Worm (Caenorhabditis elegans): ENCODE measurements around the gene ant-1.3.
"Not testable (repeated sequence)": the region's sequence is repeated elsewhere in the genome, so short reads cannot be mapped to it uniquely, and the experiment has no call there.

Gene ant-1.3

DNA sequence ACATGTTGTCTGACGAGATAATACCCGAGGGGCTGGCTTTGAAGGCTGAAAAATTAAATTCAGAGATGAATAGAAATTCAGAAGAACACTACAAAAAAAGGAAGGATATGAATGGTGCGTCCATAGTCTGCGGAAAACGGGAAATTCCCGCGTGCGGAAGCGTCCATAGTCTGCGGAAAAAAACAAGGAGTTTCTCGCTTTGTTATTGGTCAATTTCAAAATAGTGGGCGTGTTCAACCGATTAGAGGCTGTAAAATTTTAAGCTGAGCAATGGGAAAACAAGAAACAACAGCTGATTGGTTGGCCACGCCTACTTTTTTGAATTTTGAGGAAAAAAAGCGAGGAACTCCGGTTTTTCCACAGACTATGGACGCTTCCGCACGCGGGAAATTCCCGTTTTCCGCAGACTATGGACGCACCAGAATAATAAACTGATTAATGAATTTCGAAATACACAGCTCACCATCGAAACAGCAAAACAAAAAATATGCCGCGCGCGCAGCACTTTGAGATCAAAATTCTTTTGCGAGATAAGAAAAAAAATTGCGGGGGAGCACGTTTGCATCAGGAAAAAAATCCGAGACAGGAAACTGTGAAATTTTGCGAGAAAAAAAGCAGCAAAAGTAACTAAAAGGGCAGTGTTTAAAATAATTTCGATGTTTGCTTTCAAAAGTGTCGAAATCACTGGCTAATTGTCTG, 31.9 kb upstream of the ant-1.3 start, which contains the start of gene gln-6:
Gene gln-6, minus strand, starts transcription at position 51 of the 699 bp plus-strand sequence.
- TF ChIP-seq pros-1, ceh-24, ttx-3 (tag; optimal IDR thresholded peaks at IDR 0.05): not testable (repeated sequence)

DNA sequence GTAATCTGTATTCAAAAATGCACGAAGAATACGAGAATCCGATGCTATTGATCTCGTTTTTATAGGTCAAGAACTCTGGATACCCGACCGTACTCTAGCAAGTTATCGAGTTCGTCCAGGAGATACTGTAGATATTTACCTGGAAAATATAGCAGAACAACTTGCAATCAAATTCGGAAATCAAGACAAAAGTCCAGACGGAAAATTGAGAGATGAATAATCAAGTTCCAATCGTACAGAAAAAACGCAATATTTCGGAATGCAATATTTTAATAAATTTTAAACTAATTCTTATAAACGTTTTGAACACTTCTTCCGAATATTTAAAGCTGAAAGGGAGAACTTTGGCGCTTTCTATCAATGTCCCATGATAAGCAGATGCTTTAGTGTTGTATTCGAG, 29.9 kb upstream of the ant-1.3 start:
- no peak for TF ChIP-seq rnt-1 (tag; optimal IDR thresholded peaks at IDR 0.05)
- no peak for TF ChIP-seq pax-1 (tag; optimal IDR thresholded peaks at IDR 0.05)

DNA sequence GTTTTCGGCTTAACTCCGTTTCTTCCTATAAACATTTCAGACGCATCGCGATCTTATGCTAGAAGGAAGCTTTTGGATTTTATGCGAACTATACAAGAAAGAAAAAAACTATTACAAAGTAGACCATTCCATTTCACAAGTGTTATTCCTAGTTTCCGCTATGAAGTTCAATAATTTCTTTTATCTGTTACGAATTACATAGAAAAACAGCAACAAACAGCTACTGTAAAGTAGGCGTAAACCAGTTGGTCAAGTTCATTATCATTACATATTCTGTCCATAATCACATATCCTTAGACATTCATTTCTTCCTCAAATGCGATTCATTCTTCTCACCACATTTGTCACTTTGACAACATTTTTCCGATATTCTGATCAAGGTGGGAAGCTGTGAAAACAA, 29.1 kb upstream of the ant-1.3 start, which contains the start of gene C28D4.10:
Gene C28D4.10, plus strand, starts transcription at position 301 of the 400 bp plus-strand sequence.
- TF ChIP-seq ceh-14 (tag; optimal IDR thresholded peaks at IDR 0.05) (no peak), unc-86 (tag; optimal IDR thresholded peaks at IDR 0.05) (no peak), sox-2 (GFP tag; IDR thresholded peaks at IDR 0.05) (no peak)

DNA sequence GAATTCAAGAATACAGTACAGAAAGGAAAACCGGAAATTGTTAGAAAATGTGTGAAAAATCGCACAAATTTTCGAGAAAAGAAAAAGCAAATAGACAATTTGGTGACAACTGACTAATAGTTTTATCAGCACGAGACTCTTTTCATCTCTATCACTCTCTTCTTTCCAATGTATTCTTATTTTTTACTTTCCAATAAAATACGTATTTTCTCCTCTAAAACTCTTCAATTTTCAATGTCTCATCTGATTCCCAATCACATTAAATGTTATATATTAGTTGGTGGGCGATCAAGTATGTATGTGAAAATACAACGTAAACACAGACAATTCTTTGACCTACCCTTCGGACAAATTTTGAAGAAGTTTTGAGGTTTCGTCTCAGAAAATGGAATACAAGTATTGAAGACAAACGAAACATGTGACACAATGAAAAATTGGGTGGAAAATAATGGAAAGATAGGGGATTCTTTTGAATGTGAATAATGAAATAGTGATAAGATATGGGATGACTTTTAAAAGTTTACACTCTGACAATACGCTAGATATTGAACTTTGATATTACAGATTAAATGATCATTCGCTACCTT, 28.2 kb upstream of the ant-1.3 start, which contains the start of gene cka-1:
Gene cka-1, minus strand, starts transcription at position 418 of the 587 bp plus-strand sequence.
- TF ChIP-seq dmd-4 (tag; optimal IDR thresholded peaks at IDR 0.05; ENCODE audit: borderline replicate concordance), result no peak
- peak; percentile 31 for TF ChIP-seq elt-2 (tag; optimal IDR thresholded peaks at IDR 0.05)
- no peak for TF ChIP-seq ceh-48 (tag; optimal IDR thresholded peaks at IDR 0.05)
- TF ChIP-seq hlh-8 (tag; optimal IDR thresholded peaks at IDR 0.05), result no peak
- no peak for TF ChIP-seq ceh-6 (GFP tag; optimal IDR thresholded peaks at IDR 0.05)
- TF ChIP-seq rnt-1 (tag; optimal IDR thresholded peaks at IDR 0.05), result no peak
- TF ChIP-seq ceh-30 (tag; optimal IDR thresholded peaks at IDR 0.05), result no peak
- no peak for TF ChIP-seq zip-5 (tag; optimal IDR thresholded peaks at IDR 0.05)

DNA sequence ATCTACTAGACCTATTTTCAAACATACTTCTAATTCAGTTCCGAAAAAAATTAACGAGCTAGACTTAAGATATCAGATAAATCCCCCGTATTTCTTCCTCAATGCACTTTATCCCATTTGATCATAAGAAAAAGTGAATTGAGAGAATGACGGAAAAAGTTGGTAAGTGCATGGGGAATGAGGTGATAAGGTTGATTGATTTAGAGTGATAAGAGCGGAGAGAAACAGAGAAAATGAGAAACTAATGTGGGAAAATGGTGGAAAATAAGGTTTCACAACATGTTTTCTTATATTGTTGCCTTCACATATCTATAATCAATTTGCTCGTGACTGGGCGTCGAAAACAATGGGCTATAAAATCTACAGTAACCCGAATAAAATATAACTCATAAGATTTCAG, 26.6 kb upstream of the ant-1.3 start:
- TF ChIP-seq ceh-18 (tag; optimal IDR thresholded peaks at IDR 0.05) (no peak), mec-3 (tag; optimal IDR thresholded peaks at IDR 0.05; ENCODE audit: borderline replicate concordance) (no peak), hlh-13 (GFP tag; optimal IDR thresholded peaks at IDR 0.05) (no peak), elt-2 (tag; optimal IDR thresholded peaks at IDR 0.05) (peak; percentile 64), Y22D7AL.16 (tag; optimal IDR thresholded peaks at IDR 0.05) (no peak), syd-9 (tag; optimal IDR thresholded peaks at IDR 0.05) (no peak), ceh-45 (GFP tag; IDR thresholded peaks at IDR 0.05) (no peak)

DNA sequence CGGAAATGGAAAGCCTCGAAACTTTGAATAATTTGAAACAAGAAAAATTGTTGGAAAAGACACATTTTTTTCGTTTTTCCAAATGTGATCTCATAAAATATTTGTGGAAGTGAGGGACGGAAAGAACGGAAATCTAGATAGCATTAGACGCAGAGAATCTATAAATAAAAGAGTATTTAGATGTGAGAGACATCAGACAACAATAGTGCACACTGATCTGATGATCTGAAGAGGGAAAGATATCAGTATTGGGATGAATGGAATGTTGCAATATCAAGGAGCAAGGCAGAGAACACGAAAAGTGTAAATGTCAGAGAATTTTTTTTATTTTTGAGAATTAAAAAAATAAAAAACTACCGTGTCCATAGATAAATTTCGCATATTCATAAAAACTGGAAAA, 25.8 kb upstream of the ant-1.3 start:
- TF ChIP-seq nhr-11 (tag; optimal IDR thresholded peaks at IDR 0.05), result no peak
- no peak for TF ChIP-seq elt-2 (tag; optimal IDR thresholded peaks at IDR 0.05)
- TF ChIP-seq madf-2 (tag; optimal IDR thresholded peaks at IDR 0.05), result no peak
- no peak for TF ChIP-seq ceh-30 (tag; optimal IDR thresholded peaks at IDR 0.05)
- no peak for TF ChIP-seq mec-3 (tag; optimal IDR thresholded peaks at IDR 0.05; ENCODE audit: borderline replicate concordance)
- no peak for TF ChIP-seq ceh-18 (tag; optimal IDR thresholded peaks at IDR 0.05)
- TF ChIP-seq K02D7.2 (tag; optimal IDR thresholded peaks at IDR 0.05), result no peak
- no peak for TF ChIP-seq ref-2 (tag; optimal IDR thresholded peaks at IDR 0.05)
- TF ChIP-seq sdc-2 (tag; optimal IDR thresholded peaks at IDR 0.05), result no peak
- TF ChIP-seq ceh-6 (GFP tag; optimal IDR thresholded peaks at IDR 0.05), result no peak
- no peak for TF ChIP-seq ceh-22 (tag; optimal IDR thresholded peaks at IDR 0.05)
- no peak for TF ChIP-seq ttx-3 (tag; optimal IDR thresholded peaks at IDR 0.05)
- no peak for TF ChIP-seq hlh-30 (tag; optimal IDR thresholded peaks at IDR 0.05; ENCODE audit: insufficient read depth)
- TF ChIP-seq syd-9 (tag; optimal IDR thresholded peaks at IDR 0.05), result no peak
- TF ChIP-seq hlh-15 (tag; optimal IDR thresholded peaks at IDR 0.05), result no peak
- no peak for TF ChIP-seq hlh-6 (tag; optimal IDR thresholded peaks at IDR 0.05)
- TF ChIP-seq Y22D7AL.16 (tag; optimal IDR thresholded peaks at IDR 0.05), result no peak
- TF ChIP-seq unc-3 (GFP tag; conservative IDR thresholded peaks at IDR 0.05), result no peak
- TF ChIP-seq unc-3 (tag; optimal IDR thresholded peaks at IDR 0.05), result no peak
- no peak for TF ChIP-seq tbx-7 (tag; optimal IDR thresholded peaks at IDR 0.05)
- TF ChIP-seq nhr-232 (tag; optimal IDR thresholded peaks at IDR 0.05), result no peak

Measured in whole organism, late embryonic.